Worm (Caenorhabditis elegans) whole organism, L2 larva: ENCODE measurements around the gene hpo-38.

Experiments used
- C34F6.9 ChIP-seq: fragments of 150-350 bp; optimal IDR thresholded peaks from 2 replicates; lab custom pipeline; 2014; ENCODE audit warnings: missing biosample characterization, missing genetic modification characterization
- F13H6.1 ChIP-seq: sonication (generic microtip); optimal IDR thresholded peaks from 2 replicates; lab custom pipeline; 2016; ENCODE audit warnings: missing genetic modification characterization, missing compliant biosample characterization
- R02D3.7 ChIP-seq: fragments of 150-350 bp; optimal IDR thresholded peaks from 2 replicates; lab custom pipeline; 2014; ENCODE audit warnings: missing biosample characterization, missing genetic modification characterization
- Y55F3AM.14 ChIP-seq: fragments of 200-800 bp; sonication (Bioruptor generic); optimal IDR thresholded peaks from 2 replicates; lab custom pipeline; 2018; ENCODE audit warnings: mild to moderate bottlenecking, missing genetic modification characterization, missing compliant biosample characterization
- alr-1 ChIP-seq: fragments of 150-350 bp; optimal IDR thresholded peaks from 2 replicates; lab custom pipeline; 2014; ENCODE audit warnings: missing biosample characterization, missing genetic modification characterization
- aly-2 ChIP-seq: fragments of 150-350 bp; optimal IDR thresholded peaks from 2 replicates; lab custom pipeline; 2014; ENCODE audit warnings: missing biosample characterization, missing genetic modification characterization
- ceh-16 ChIP-seq: fragments of 150-350 bp; optimal IDR thresholded peaks from 2 replicates; lab custom pipeline; 2014; ENCODE audit warnings: missing biosample characterization, missing genetic modification characterization
- ceh-82 ChIP-seq: fragments of 150-350 bp; optimal IDR thresholded peaks from 2 replicates; lab custom pipeline; 2014; ENCODE audit warnings: missing biosample characterization, missing genetic modification characterization
- crh-2 ChIP-seq: sonication (generic microtip); optimal IDR thresholded peaks from 2 replicates; lab custom pipeline; 2017; ENCODE audit warnings: missing biosample characterization, missing genetic modification characterization
- dmd-4 ChIP-seq: sonication (generic microtip); optimal IDR thresholded peaks from 2 replicates; lab custom pipeline; 2017; ENCODE audit warnings: missing biosample characterization, missing genetic modification characterization
- elt-3 ChIP-seq: sonication (generic microtip); optimal IDR thresholded peaks from 2 replicates; lab custom pipeline; 2017; ENCODE audit warnings: missing biosample characterization, missing genetic modification characterization
- lin-11 ChIP-seq: fragments of 150-350 bp; sonication (generic microtip); optimal IDR thresholded peaks from 2 replicates; lab custom pipeline; 2014; ENCODE audit warnings: missing biosample characterization, missing genetic modification characterization, inconsistent platforms, mixed read lengths
- lin-13 ChIP-seq: fragments of 150-350 bp; optimal IDR thresholded peaks from 2 replicates; lab custom pipeline; 2014; ENCODE audit warnings: missing biosample characterization, missing genetic modification reagents, missing genetic modification characterization
- lin-39 ChIP-seq: fragments of 150-350 bp; optimal IDR thresholded peaks from 2 replicates; lab custom pipeline; 2014; ENCODE audit warnings: missing biosample characterization, missing genetic modification reagents, missing genetic modification characterization
- lsy-2 ChIP-seq, 2 experiments: fragments of 150-350 bp in 1 of 2; sonication (generic microtip) in 1 of 2; optimal IDR thresholded peaks; 2 replicates each; lab custom pipeline; 2014 to 2017; ENCODE audit warnings: missing biosample characterization in 2 of 2, missing genetic modification characterization in 2 of 2
- mdl-1 ChIP-seq, 2 experiments: fragments of 150-350 bp in 1 of 2; sonication (generic microtip) in 1 of 2; optimal IDR thresholded peaks; 2 replicates each; lab custom pipeline; 2017; ENCODE audit warnings: missing biosample characterization in 2 of 2, missing genetic modification characterization in 2 of 2
- nhr-10 ChIP-seq: sonication (generic microtip); optimal IDR thresholded peaks from 2 replicates; lab custom pipeline; 2017; ENCODE audit warnings: missing biosample characterization, missing genetic modification characterization
- nhr-11 ChIP-seq: fragments of 150-350 bp; optimal IDR thresholded peaks from 2 replicates; lab custom pipeline; 2014; ENCODE audit warnings: missing biosample characterization, missing genetic modification characterization
- nhr-12 ChIP-seq: fragments of 150-350 bp; optimal IDR thresholded peaks from 2 replicates; lab custom pipeline; 2014; ENCODE audit warnings: missing biosample characterization, missing genetic modification characterization
- nhr-21 ChIP-seq: fragments of 150-350 bp; optimal IDR thresholded peaks from 2 replicates; lab custom pipeline; 2014; ENCODE audit warnings: missing biosample characterization, missing genetic modification characterization
- nhr-237 ChIP-seq: fragments of 150-350 bp; optimal IDR thresholded peaks from 2 replicates; lab custom pipeline; 2014; ENCODE audit warnings: missing biosample characterization, missing genetic modification characterization
- nhr-25 ChIP-seq: fragments of 150-350 bp; sonication (generic microtip); optimal IDR thresholded peaks from 3 replicates; lab custom pipeline; 2014; ENCODE audit warnings: missing biosample characterization, missing genetic modification characterization
- nhr-77 ChIP-seq: fragments of 150-350 bp; optimal IDR thresholded peaks from 2 replicates; lab custom pipeline; 2014; ENCODE audit warnings: missing biosample characterization, missing genetic modification characterization
- peb-1 ChIP-seq: fragments of 150-350 bp; optimal IDR thresholded peaks from 2 replicates; lab custom pipeline; 2014; ENCODE audit warnings: missing biosample characterization, missing genetic modification characterization
- skn-1 ChIP-seq: sonication (generic microtip); optimal IDR thresholded peaks from 2 replicates; lab custom pipeline; 2017; ENCODE audit warnings: missing biosample characterization, missing genetic modification characterization
- sma-9 ChIP-seq, 2 experiments: fragments of 150-350 bp in 1 of 2; sonication (generic microtip) in 1 of 2; optimal IDR thresholded peaks; 2 replicates each; lab custom pipeline; 2014 to 2016; ENCODE audit warnings: missing genetic modification characterization in 2 of 2, mild to moderate bottlenecking in 1 of 2, missing biosample characterization in 1 of 2, missing compliant biosample characterization in 1 of 2, missing genetic modification reagents in 1 of 2, moderate library complexity in 1 of 2
- snpc-4 ChIP-seq: fragments of 150-350 bp; optimal IDR thresholded peaks from 2 replicates; lab custom pipeline; 2014; ENCODE audit warnings: missing biosample characterization, missing genetic modification characterization
- unc-55 ChIP-seq: fragments of 150-350 bp; sonication (generic microtip); optimal IDR thresholded peaks from 3 replicates; lab custom pipeline; 2014; ENCODE audit warnings: missing biosample characterization, missing genetic modification reagents, missing genetic modification characterization
- ztf-1 ChIP-seq: fragments of 200-800 bp; sonication (Bioruptor generic); conservative IDR thresholded peaks from 2 replicates; pipeline ENCODE4 v1.3.6; 2022; ENCODE audit warnings: missing genetic modification characterization, missing compliant biosample characterization
- ztf-4 ChIP-seq: fragments of 150-350 bp; optimal IDR thresholded peaks from 2 replicates; lab custom pipeline; 2014; ENCODE audit warnings: missing biosample characterization, missing genetic modification characterization

Gene hpo-38

ce11 chrIII:203953-204352 lies 26.3 kb upstream of the hpo-38 start:
- no peak for TF ChIP-seq lin-13 (GFP tag; lab: Kevin White, UChicago)
- no peak for TF ChIP-seq alr-1
- TF ChIP-seq aly-2 (tag; lab: Kevin White, UChicago): no peak
- no peak for TF ChIP-seq ztf-1
- TF ChIP-seq nhr-237 (tag; lab: Kevin White, UChicago): no peak
- no peak for TF ChIP-seq nhr-10 (tag; lab: Kevin White, UChicago)
- TF ChIP-seq elt-3 (tag; lab: Kevin White, UChicago): no peak
- no peak for TF ChIP-seq crh-2 (tag; lab: Kevin White, UChicago)
- no peak for TF ChIP-seq ceh-16 (tag; lab: Kevin White, UChicago)

- TF ChIP-seq Y55F3AM.14 (GFP tag; lab: Kevin White, UChicago) (no peak), unc-55 (GFP tag; lab: Kevin White, UChicago) (peak; percentile 9)
Measured at ce11 chrIII:207023-207422, 23.2 kb upstream of the hpo-38 start, which contains the start of gene W10C4.1. W10C4.1 (minus strand) TSS chrIII:207123.

ce11 chrIII:208793-209694 lies 21.2 kb upstream of the hpo-38 start:
- TF ChIP-seq peb-1 (tag; lab: Kevin White, UChicago) (no peak), lin-39 (tag; lab: Kevin White, UChicago) (no peak), nhr-77 (tag; lab: Kevin White, UChicago) (no peak), sma-9 (GFP tag; optimal IDR thresholded peaks at IDR 0.05; lab: Kevin White, UChicago) (no peak), sma-9 (tag; optimal IDR thresholded peaks at IDR 0.05; lab: Kevin White, UChicago) (no peak), skn-1 (tag; lab: Kevin White, UChicago) (no peak), mdl-1 (tag; optimal IDR thresholded peaks at IDR 0.05; lab: Kevin White, UChicago) (no peak), dmd-4 (no peak), nhr-237 (tag; lab: Kevin White, UChicago) (no peak)

- TF ChIP-seq nhr-25 (tag; lab: Kevin White, UChicago) (no peak), ceh-16 (tag; lab: Kevin White, UChicago) (no peak), peb-1 (tag; lab: Kevin White, UChicago) (no peak), nhr-21 (tag; lab: Kevin White, UChicago) (no peak), nhr-77 (tag; lab: Kevin White, UChicago) (no peak), snpc-4 (no peak), sma-9 (GFP tag; optimal IDR thresholded peaks at IDR 0.05; lab: Kevin White, UChicago) (no peak), sma-9 (tag; optimal IDR thresholded peaks at IDR 0.05; lab: Kevin White, UChicago) (no peak), R02D3.7 (tag; lab: Kevin White, UChicago) (no peak), elt-3 (tag; lab: Kevin White, UChicago) (no peak), ceh-82 (tag; lab: Kevin White, UChicago) (no peak), nhr-12 (tag; lab: Kevin White, UChicago) (no peak), ztf-4 (no peak), lin-11 (tag; lab: Kevin White, UChicago) (no peak), lsy-2 (tag; optimal IDR thresholded peaks at IDR 0.05; lab: Kevin White, UChicago) (no peak), alr-1 (no peak), ztf-1 (no peak), nhr-10 (tag; lab: Kevin White, UChicago) (no peak), nhr-11 (no peak)
Measured at ce11 chrIII:209695-210091, 20.5 kb upstream of the hpo-38 start, which contains the start of gene klp-20. klp-20 (plus strand) TSS chrIII:209992.

ce11 chrIII:211387-211786 lies 18.8 kb upstream of the hpo-38 start:
- no peak for TF ChIP-seq aly-2 (tag; lab: Kevin White, UChicago)
- TF ChIP-seq nhr-77 (tag; lab: Kevin White, UChicago): no peak
- no peak for TF ChIP-seq lin-11 (tag; lab: Kevin White, UChicago)
- TF ChIP-seq mdl-1 (tag; optimal IDR thresholded peaks at IDR 0.05; lab: Kevin White, UChicago): no peak
- TF ChIP-seq nhr-12 (tag; lab: Kevin White, UChicago): no peak

- peak; percentile 3 for TF ChIP-seq C34F6.9 (tag; lab: Kevin White, UChicago)
- TF ChIP-seq unc-55 (GFP tag; lab: Kevin White, UChicago): peak; percentile 55
- no peak for TF ChIP-seq ztf-4
- TF ChIP-seq F13H6.1 (tag; lab: Kevin White, UChicago): peak; percentile 23
Measured at ce11 chrIII:220368-220767, 9.9 kb upstream of the hpo-38 start.
